Worm (Caenorhabditis elegans) whole organism, L2 larva: ENCODE measurements around the gene K02C4.5.

ENCODE experiments used
- C34F6.9 ChIP-seq: fragments of 150-350 bp; optimal IDR thresholded peaks from 2 replicates; lab custom pipeline; 2014; ENCODE audit warnings: missing biosample characterization, missing genetic modification characterization
- F13H6.1 ChIP-seq: sonication (generic microtip); optimal IDR thresholded peaks from 2 replicates; lab custom pipeline; 2016; ENCODE audit warnings: missing genetic modification characterization, missing compliant biosample characterization
- R02D3.7 ChIP-seq: fragments of 150-350 bp; optimal IDR thresholded peaks from 2 replicates; lab custom pipeline; 2014; ENCODE audit warnings: missing biosample characterization, missing genetic modification characterization
- Y55F3AM.14 ChIP-seq: fragments of 200-800 bp; sonication (Bioruptor generic); optimal IDR thresholded peaks from 2 replicates; lab custom pipeline; 2018; ENCODE audit warnings: mild to moderate bottlenecking, missing genetic modification characterization, missing compliant biosample characterization
- ZK546.5 ChIP-seq: sonication (generic microtip); optimal IDR thresholded peaks from 2 replicates; lab custom pipeline; 2017; ENCODE audit warnings: missing biosample characterization, missing genetic modification characterization
- alr-1 ChIP-seq: fragments of 150-350 bp; optimal IDR thresholded peaks from 2 replicates; lab custom pipeline; 2014; ENCODE audit warnings: missing biosample characterization, missing genetic modification characterization
- aly-2 ChIP-seq: fragments of 150-350 bp; optimal IDR thresholded peaks from 2 replicates; lab custom pipeline; 2014; ENCODE audit warnings: missing biosample characterization, missing genetic modification characterization
- ama-1 ChIP-seq: fragments of 150-350 bp; optimal IDR thresholded peaks from 2 replicates; lab custom pipeline; 2018; ENCODE audit warnings: inconsistent platforms
- blmp-1 ChIP-seq: sonication (generic microtip); optimal IDR thresholded peaks from 2 replicates; lab custom pipeline; 2017; ENCODE audit warnings: missing genetic modification characterization, mild to moderate bottlenecking, missing compliant biosample characterization, antibody characterized with exemption, moderate library complexity; ENCODE audit not compliant: insufficient read depth
- ceh-16 ChIP-seq: fragments of 150-350 bp; optimal IDR thresholded peaks from 2 replicates; lab custom pipeline; 2014; ENCODE audit warnings: missing biosample characterization, missing genetic modification characterization
- crh-2 ChIP-seq: sonication (generic microtip); optimal IDR thresholded peaks from 2 replicates; lab custom pipeline; 2017; ENCODE audit warnings: missing biosample characterization, missing genetic modification characterization
- dmd-4 ChIP-seq: sonication (generic microtip); optimal IDR thresholded peaks from 2 replicates; lab custom pipeline; 2017; ENCODE audit warnings: missing biosample characterization, missing genetic modification characterization
- egl-27 ChIP-seq: sonication (generic microtip); optimal IDR thresholded peaks from 3 replicates; lab custom pipeline; 2017; ENCODE audit warnings: missing biosample characterization, missing genetic modification reagents, missing genetic modification characterization
- elt-1 ChIP-seq: fragments of 150-350 bp; optimal IDR thresholded peaks from 2 replicates; lab custom pipeline; 2014; ENCODE audit warnings: missing biosample characterization, missing genetic modification characterization
- elt-3 ChIP-seq: sonication (generic microtip); optimal IDR thresholded peaks from 2 replicates; lab custom pipeline; 2017; ENCODE audit warnings: missing biosample characterization, missing genetic modification characterization
- fos-1 ChIP-seq: fragments of 150-350 bp; optimal IDR thresholded peaks from 2 replicates; lab custom pipeline; 2014; ENCODE audit warnings: missing biosample characterization, missing genetic modification characterization
- gmeb-1 ChIP-seq: fragments of 150-350 bp; optimal IDR thresholded peaks from 2 replicates; lab custom pipeline; 2014; ENCODE audit warnings: missing biosample characterization, missing genetic modification characterization
- lin-11 ChIP-seq: fragments of 150-350 bp; sonication (generic microtip); optimal IDR thresholded peaks from 2 replicates; lab custom pipeline; 2014; ENCODE audit warnings: missing biosample characterization, missing genetic modification characterization, inconsistent platforms, mixed read lengths
- lin-13 ChIP-seq: fragments of 150-350 bp; optimal IDR thresholded peaks from 2 replicates; lab custom pipeline; 2014; ENCODE audit warnings: missing biosample characterization, missing genetic modification reagents, missing genetic modification characterization
- lin-39 ChIP-seq: fragments of 150-350 bp; optimal IDR thresholded peaks from 2 replicates; lab custom pipeline; 2014; ENCODE audit warnings: missing biosample characterization, missing genetic modification reagents, missing genetic modification characterization
- lsy-2 ChIP-seq, 2 experiments: fragments of 150-350 bp in 1 of 2; sonication (generic microtip) in 1 of 2; optimal IDR thresholded peaks; 2 replicates each; lab custom pipeline; 2014 to 2017; ENCODE audit warnings: missing biosample characterization in 2 of 2, missing genetic modification characterization in 2 of 2
- mab-5 ChIP-seq: fragments of 150-350 bp; optimal IDR thresholded peaks from 2 replicates; lab custom pipeline; 2014; ENCODE audit warnings: missing biosample characterization, missing genetic modification characterization
- mbf-1 ChIP-seq: sonication (generic microtip); optimal IDR thresholded peaks from 2 replicates; lab custom pipeline; 2017; ENCODE audit warnings: missing biosample characterization, missing genetic modification characterization
- mdl-1 ChIP-seq, 2 experiments: fragments of 150-350 bp in 1 of 2; sonication (generic microtip) in 1 of 2; optimal IDR thresholded peaks; 2 replicates each; lab custom pipeline; 2017; ENCODE audit warnings: missing biosample characterization in 2 of 2, missing genetic modification characterization in 2 of 2
- nhr-10 ChIP-seq: sonication (generic microtip); optimal IDR thresholded peaks from 2 replicates; lab custom pipeline; 2017; ENCODE audit warnings: missing biosample characterization, missing genetic modification characterization
- nhr-11 ChIP-seq: fragments of 150-350 bp; optimal IDR thresholded peaks from 2 replicates; lab custom pipeline; 2014; ENCODE audit warnings: missing biosample characterization, missing genetic modification characterization
- nhr-12 ChIP-seq: fragments of 150-350 bp; optimal IDR thresholded peaks from 2 replicates; lab custom pipeline; 2014; ENCODE audit warnings: missing biosample characterization, missing genetic modification characterization
- nhr-129 ChIP-seq: fragments of 150-350 bp; optimal IDR thresholded peaks from 2 replicates; lab custom pipeline; 2014; ENCODE audit warnings: missing biosample characterization, missing genetic modification characterization
- nhr-21 ChIP-seq: fragments of 150-350 bp; optimal IDR thresholded peaks from 2 replicates; lab custom pipeline; 2014; ENCODE audit warnings: missing biosample characterization, missing genetic modification characterization
- nhr-23 ChIP-seq: fragments of 150-350 bp; optimal IDR thresholded peaks from 2 replicates; lab custom pipeline; 2014; ENCODE audit warnings: missing biosample characterization, missing genetic modification reagents, missing genetic modification characterization
- nhr-25 ChIP-seq: fragments of 150-350 bp; sonication (generic microtip); optimal IDR thresholded peaks from 3 replicates; lab custom pipeline; 2014; ENCODE audit warnings: missing biosample characterization, missing genetic modification characterization
- nhr-6 ChIP-seq: fragments of 150-350 bp; optimal IDR thresholded peaks from 2 replicates; lab custom pipeline; 2014; ENCODE audit warnings: missing biosample characterization, missing genetic modification characterization
- nhr-77 ChIP-seq: fragments of 150-350 bp; optimal IDR thresholded peaks from 2 replicates; lab custom pipeline; 2014; ENCODE audit warnings: missing biosample characterization, missing genetic modification characterization
- sem-4 ChIP-seq: fragments of 150-350 bp; optimal IDR thresholded peaks from 2 replicates; lab custom pipeline; 2014; ENCODE audit warnings: missing biosample characterization, missing genetic modification reagents, missing genetic modification characterization
- skn-1 ChIP-seq: sonication (generic microtip); optimal IDR thresholded peaks from 2 replicates; lab custom pipeline; 2017; ENCODE audit warnings: missing biosample characterization, missing genetic modification characterization
- sma-3 ChIP-seq: sonication (generic microtip); optimal IDR thresholded peaks from 2 replicates; lab custom pipeline; 2016; ENCODE audit warnings: missing genetic modification reagents, missing genetic modification characterization, missing compliant biosample characterization
- sma-9 ChIP-seq, 2 experiments: fragments of 150-350 bp in 1 of 2; sonication (generic microtip) in 1 of 2; optimal IDR thresholded peaks; 2 replicates each; lab custom pipeline; 2014 to 2016; ENCODE audit warnings: missing genetic modification characterization in 2 of 2, mild to moderate bottlenecking in 1 of 2, missing biosample characterization in 1 of 2, missing compliant biosample characterization in 1 of 2, missing genetic modification reagents in 1 of 2, moderate library complexity in 1 of 2
- snpc-4 ChIP-seq: fragments of 150-350 bp; optimal IDR thresholded peaks from 2 replicates; lab custom pipeline; 2014; ENCODE audit warnings: missing biosample characterization, missing genetic modification characterization
- unc-39 ChIP-seq: fragments of 150-350 bp; optimal IDR thresholded peaks from 2 replicates; lab custom pipeline; 2014; ENCODE audit warnings: missing biosample characterization, missing genetic modification characterization
- unc-55 ChIP-seq: fragments of 150-350 bp; sonication (generic microtip); optimal IDR thresholded peaks from 3 replicates; lab custom pipeline; 2014; ENCODE audit warnings: missing biosample characterization, missing genetic modification reagents, missing genetic modification characterization
- unc-62 ChIP-seq: fragments of 150-350 bp; optimal IDR thresholded peaks from 2 replicates; lab custom pipeline; 2014; ENCODE audit warnings: missing biosample characterization, missing genetic modification reagents, missing genetic modification characterization
- zag-1 ChIP-seq: fragments of 150-350 bp; optimal IDR thresholded peaks from 2 replicates; lab custom pipeline; 2014; ENCODE audit warnings: missing biosample characterization, missing genetic modification characterization
- ztf-4 ChIP-seq: fragments of 150-350 bp; optimal IDR thresholded peaks from 2 replicates; lab custom pipeline; 2014; ENCODE audit warnings: missing biosample characterization, missing genetic modification characterization

Gene K02C4.5

ce11 chrII:8071801-8072544 is 6.3 kb upstream of the K02C4.5 start:
- TF ChIP-seq egl-27 (peak; percentile 3), nhr-12 (tag; lab: Kevin White, UChicago) (no peak), mab-5 (peak; percentile 48), mdl-1 (tag; optimal IDR thresholded peaks at IDR 0.05; lab: Kevin White, UChicago) (peak in 1 of 2 experiments; percentile 83), sma-3 (no peak), zag-1 (peak; percentile 53), elt-1 (tag; lab: Kevin White, UChicago) (no peak), nhr-21 (tag; lab: Kevin White, UChicago) (peak; percentile 76), unc-55 (GFP tag; lab: Kevin White, UChicago) (peak; percentile 45), sem-4 (tag; lab: Kevin White, UChicago) (no peak), nhr-129 (tag; lab: Kevin White, UChicago) (peak; percentile 80), nhr-25 (peak; percentile 63), ztf-4 (tag; lab: Kevin White, UChicago) (peak; percentile 18), aly-2 (tag; lab: Kevin White, UChicago) (no peak), nhr-23 (tag; lab: Kevin White, UChicago) (no peak), crh-2 (tag; lab: Kevin White, UChicago) (peak; percentile 77), F13H6.1 (tag; lab: Kevin White, UChicago) (peak; percentile 76), elt-3 (tag; lab: Kevin White, UChicago) (no peak), R02D3.7 (tag; lab: Kevin White, UChicago) (no peak), lsy-2 (tag; optimal IDR thresholded peaks at IDR 0.05; lab: Kevin White, UChicago) (peak in 1 of 2 experiments; percentile 80), fos-1 (tag; lab: Kevin White, UChicago) (peak; percentile 26), lin-13 (GFP tag; lab: Kevin White, UChicago) (peak; percentile 11), C34F6.9 (tag; lab: Kevin White, UChicago) (peak; percentile 81), unc-62 (GFP tag; lab: Kevin White, UChicago) (peak; percentile 63), blmp-1 (tag; lab: Kevin White, UChicago) (peak; percentile 39), ceh-16 (no peak), lin-39 (tag; lab: Kevin White, UChicago) (no peak), ZK546.5 (tag; lab: Kevin White, UChicago) (no peak), nhr-11 (tag; lab: Kevin White, UChicago) (no peak), skn-1 (tag; lab: Kevin White, UChicago) (no peak), nhr-6 (peak; percentile 45), mbf-1 (tag; lab: Kevin White, UChicago) (no peak), gmeb-1 (tag; lab: Kevin White, UChicago) (no peak), nhr-10 (tag; lab: Kevin White, UChicago) (no peak), sma-9 (GFP tag; optimal IDR thresholded peaks at IDR 0.05; lab: Kevin White, UChicago) (peak; percentile 91), sma-9 (tag; optimal IDR thresholded peaks at IDR 0.05; lab: Kevin White, UChicago) (no peak), snpc-4 (peak; percentile 38)
- TF ChIP-seq, all 48 proteins: peak for 20

DNA sequence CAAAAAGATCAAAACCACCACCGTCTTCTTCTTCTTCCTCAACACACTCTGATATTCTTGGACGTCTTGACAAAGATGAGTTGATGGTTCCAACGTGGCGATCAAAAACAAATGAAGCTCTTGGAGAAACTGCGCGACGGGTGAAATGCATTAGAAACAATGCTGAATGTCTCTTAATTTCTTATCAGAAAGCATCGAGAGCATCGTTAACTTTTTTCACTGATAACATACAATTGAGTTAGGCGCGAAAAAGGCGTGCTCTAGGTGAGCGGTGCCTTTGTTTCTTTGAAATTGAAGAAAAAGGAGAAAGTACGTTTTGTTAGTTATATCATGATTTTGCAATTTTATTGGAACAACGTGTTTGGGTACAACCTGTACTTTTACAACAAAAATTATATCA is 5.0 kb upstream of the K02C4.5 start, which contains the start of gene gpcp-2:
Gene gpcp-2, minus strand, starts transcription at position 153 of the 400 bp plus-strand sequence.
- TF ChIP-seq snpc-4 (no peak), fos-1 (tag; lab: Kevin White, UChicago) (peak; percentile 39)

DNA sequence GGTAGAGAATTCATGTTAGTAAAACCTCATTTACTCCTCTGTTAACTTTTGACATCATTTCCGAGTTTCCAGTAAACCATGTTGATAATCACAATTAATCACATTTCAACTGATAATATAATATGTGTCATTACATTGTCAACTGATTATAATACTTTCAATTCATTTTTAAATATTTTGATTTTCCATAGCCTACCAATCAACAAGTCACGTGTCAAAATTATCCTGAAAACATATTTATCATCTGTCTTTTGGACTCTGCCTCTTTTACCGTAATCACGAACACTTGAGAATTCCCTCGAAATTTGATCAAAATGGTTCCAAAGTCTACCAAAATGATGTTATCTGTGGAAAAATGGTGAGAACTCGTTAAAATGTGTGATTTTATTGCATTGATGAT is 4.2 kb upstream of the K02C4.5 start:
- no peak for TF ChIP-seq mdl-1 (tag; optimal IDR thresholded peaks at IDR 0.05; lab: Kevin White, UChicago)
- TF ChIP-seq fos-1 (tag; lab: Kevin White, UChicago) = peak; percentile 47

ce11 chrII:8075324-8075810 is 2.9 kb upstream of the K02C4.5 start, which contains the start of gene K02C4.2:
Gene K02C4.2, plus strand, starts transcription at chrII:8075760.
- TF ChIP-seq unc-39 (tag; lab: Kevin White, UChicago) (no peak), mbf-1 (tag; lab: Kevin White, UChicago) (no peak), nhr-11 (tag; lab: Kevin White, UChicago) (peak; percentile 9), nhr-10 (tag; lab: Kevin White, UChicago) (no peak), nhr-6 (no peak), mab-5 (no peak), sma-9 (GFP tag; optimal IDR thresholded peaks at IDR 0.05; lab: Kevin White, UChicago) (peak; percentile 78), sma-9 (tag; optimal IDR thresholded peaks at IDR 0.05; lab: Kevin White, UChicago) (no peak), alr-1 (no peak), nhr-25 (peak; percentile 73), nhr-77 (tag; lab: Kevin White, UChicago) (peak; percentile 16), nhr-21 (tag; lab: Kevin White, UChicago) (peak; percentile 85), Y55F3AM.14 (GFP tag; lab: Kevin White, UChicago) (peak; percentile 62), ZK546.5 (tag; lab: Kevin White, UChicago) (no peak), elt-3 (tag; lab: Kevin White, UChicago) (no peak), C34F6.9 (tag; lab: Kevin White, UChicago) (peak; percentile 61), dmd-4 (tag; lab: Kevin White, UChicago) (no peak), ztf-4 (tag; lab: Kevin White, UChicago) (no peak), nhr-12 (tag; lab: Kevin White, UChicago) (no peak), unc-55 (GFP tag; lab: Kevin White, UChicago) (peak; percentile 45), fos-1 (tag; lab: Kevin White, UChicago) (peak; percentile 90), gmeb-1 (tag; lab: Kevin White, UChicago) (peak; percentile 74), elt-1 (tag; lab: Kevin White, UChicago) (no peak), F13H6.1 (tag; lab: Kevin White, UChicago) (peak; percentile 66), lin-11 (tag; lab: Kevin White, UChicago) (peak; percentile 42), ama-1 (lab: Kevin White, UChicago) (no peak)
